Worm (Caenorhabditis elegans) whole organism, mixed stage, embryonic: ENCODE results near the gene sru-1.

Source experiments
- lsy-2 ChIP-seq: fragments of 150-350 bp; optimal IDR thresholded peaks from 2 replicates; lab custom pipeline; 2014; ENCODE audit warnings: missing biosample characterization, missing genetic modification characterization
- nhr-12 ChIP-seq: fragments of 150-350 bp; optimal IDR thresholded peaks from 2 replicates; lab custom pipeline; 2014; ENCODE audit warnings: missing biosample characterization, missing genetic modification characterization
- nhr-28 ChIP-seq: fragments of 150-350 bp; optimal IDR thresholded peaks from 2 replicates; lab custom pipeline; 2014; ENCODE audit warnings: missing biosample characterization, missing genetic modification characterization
- pha-4 ChIP-seq: fragments of 150-350 bp; optimal IDR thresholded peaks from 2 replicates; lab custom pipeline; 2018; ENCODE audit warnings: missing biosample characterization, missing genetic modification reagents, missing genetic modification characterization
- snpc-4 ChIP-seq: fragments of 150-350 bp; optimal IDR thresholded peaks from 2 replicates; lab custom pipeline; 2014; ENCODE audit warnings: missing biosample characterization, missing genetic modification characterization
- sptf-1 ChIP-seq: sonication (generic microtip); optimal IDR thresholded peaks from 2 replicates; lab custom pipeline; 2017; ENCODE audit warnings: mild to moderate bottlenecking, missing genetic modification characterization, moderate library complexity, missing compliant biosample characterization
- unc-39 ChIP-seq: fragments of 150-350 bp; optimal IDR thresholded peaks from 2 replicates; lab custom pipeline; 2014; ENCODE audit warnings: missing biosample characterization, missing genetic modification characterization
- unc-62 ChIP-seq: fragments of 150-350 bp; optimal IDR thresholded peaks from 2 replicates; lab custom pipeline; 2014; ENCODE audit warnings: missing biosample characterization, missing genetic modification reagents, missing genetic modification characterization
- ztf-11 ChIP-seq: fragments of 150-350 bp; optimal IDR thresholded peaks from 2 replicates; lab custom pipeline; 2014; ENCODE audit warnings: missing biosample characterization, missing genetic modification characterization

DNA sequence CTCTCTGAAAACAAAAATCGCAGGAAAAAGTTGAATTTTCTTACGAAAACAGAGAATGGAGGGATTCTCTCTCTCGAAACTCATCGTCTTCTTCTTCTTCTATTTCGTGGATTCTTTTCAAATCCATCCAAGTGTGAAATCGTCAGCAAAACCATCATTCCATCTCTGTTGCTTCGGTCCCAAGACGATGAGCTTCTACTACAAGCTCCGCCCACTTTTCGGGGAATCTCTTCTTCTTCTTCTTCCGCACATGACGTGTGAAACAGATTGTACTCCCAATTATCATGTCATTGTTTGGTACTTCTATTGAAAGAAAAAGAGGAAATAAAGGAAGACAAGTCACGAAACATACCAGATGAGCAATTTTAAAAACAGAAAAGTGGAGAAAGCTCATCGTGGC is 34.7 kb downstream of the sru-1 start:
- TF ChIP-seq nhr-12 (tag; lab: Kevin White, UChicago): no peak
- no peak for TF ChIP-seq sptf-1
- no peak for TF ChIP-seq ztf-11 (tag; lab: Kevin White, UChicago)
- TF ChIP-seq lsy-2 (tag; lab: Kevin White, UChicago): no peak
- TF ChIP-seq pha-4: no peak
- no peak for TF ChIP-seq snpc-4
- no peak for TF ChIP-seq nhr-28
- no peak for TF ChIP-seq unc-39 (tag; lab: Kevin White, UChicago)
- no peak for TF ChIP-seq unc-62 (GFP tag; lab: Kevin White, UChicago)
